Fruit fly (Drosophila melanogaster) whole organism, prepupa: ENCODE results near the gene Smg6.
A peak's percentile ranks its signal among the peaks of the same experiment; 100 is the strongest.

Experiments
- CG10631 ChIP-seq: fragments of 200-800 bp; sonication (Bioruptor generic); optimal IDR thresholded peaks from 2 replicates; lab custom pipeline; 2016; ENCODE audit warnings: missing biosample characterization, missing genetic modification characterization
- CG11902 ChIP-seq: fragments of 200-800 bp; sonication (Bioruptor generic); optimal IDR thresholded peaks from 3 replicates; lab custom pipeline; 2016; ENCODE audit warnings: missing biosample characterization, missing genetic modification characterization
- CG6276 ChIP-seq: fragments of 200-800 bp; sonication (Bioruptor generic); optimal IDR thresholded peaks from 2 replicates; lab custom pipeline; 2017; ENCODE audit warnings: missing biosample characterization, mild to moderate bottlenecking, missing genetic modification characterization
- CG6854 ChIP-seq: fragments of 200-800 bp; sonication (Bioruptor generic); optimal IDR thresholded peaks from 2 replicates; lab custom pipeline; 2017; ENCODE audit warnings: missing biosample characterization, mild to moderate bottlenecking, missing genetic modification characterization
- Hr4 ChIP-seq: fragments of 200-800 bp; sonication (Bioruptor generic); optimal IDR thresholded peaks from 3 replicates; lab custom pipeline; 2016; ENCODE audit warnings: missing biosample characterization, missing genetic modification characterization
- Smox ChIP-seq: fragments of 200-800 bp; sonication (Bioruptor generic); optimal IDR thresholded peaks from 3 replicates; lab custom pipeline; 2016; ENCODE audit warnings: missing biosample characterization, missing genetic modification characterization

DNA sequence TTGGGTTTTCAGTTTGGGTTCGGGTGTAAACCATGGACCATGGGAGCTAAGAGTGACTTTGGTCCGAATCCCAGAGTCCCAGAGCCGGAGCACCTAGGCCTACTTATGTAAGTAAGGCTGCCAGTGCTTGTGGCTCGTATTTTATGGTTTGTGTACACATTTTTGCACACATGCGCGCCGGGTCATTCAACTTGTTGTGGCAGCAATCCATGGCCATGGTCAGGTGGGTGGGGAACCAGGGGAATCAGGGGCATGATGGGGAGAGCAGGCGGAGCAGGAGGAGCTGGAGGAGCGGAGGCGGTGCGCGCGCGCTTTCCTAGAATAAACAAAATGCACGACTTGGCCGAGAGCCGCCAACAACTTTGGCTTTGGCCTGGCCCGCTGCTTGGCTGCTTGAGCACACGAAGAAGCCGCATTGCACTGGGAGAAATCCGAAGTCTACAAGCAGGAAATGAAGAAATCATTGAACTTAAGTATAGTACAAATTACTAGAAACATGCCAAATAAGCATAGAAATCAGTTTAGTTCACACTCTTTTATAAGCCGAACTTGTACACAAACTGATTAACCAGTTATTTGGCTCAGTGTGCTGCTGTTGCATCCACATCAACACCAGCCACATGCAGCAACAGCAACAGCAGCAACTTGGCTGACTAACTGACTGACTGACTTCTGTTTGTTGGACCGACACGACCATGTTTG, 23.4 kb downstream of the Smg6 start:
- TF ChIP-seq Smox (GFP tag; lab: Kevin White, UChicago) (peak; percentile 49), CG11902 (GFP tag; lab: Kevin White, UChicago) (peak; percentile 44), CG6854 (GFP tag; lab: Kevin White, UChicago) (peak; percentile 13), CG10631 (GFP tag; lab: Kevin White, UChicago) (peak; percentile 85), Hr4 (GFP tag; lab: Kevin White, UChicago) (peak; percentile 93), CG6276 (GFP tag; lab: Kevin White, UChicago) (peak; percentile 94)
